Worm (Caenorhabditis elegans) whole organism, L2 larva: ENCODE results near the gene T02C12.5.

Source experiments
- F13H6.1 ChIP-seq: sonication (generic microtip); optimal IDR thresholded peaks from 2 replicates; lab custom pipeline; 2016; ENCODE audit warnings: missing genetic modification characterization, missing compliant biosample characterization
- dmd-4 ChIP-seq: sonication (generic microtip); optimal IDR thresholded peaks from 2 replicates; lab custom pipeline; 2017; ENCODE audit warnings: missing biosample characterization, missing genetic modification characterization
- lin-13 ChIP-seq: fragments of 150-350 bp; optimal IDR thresholded peaks from 2 replicates; lab custom pipeline; 2014; ENCODE audit warnings: missing biosample characterization, missing genetic modification reagents, missing genetic modification characterization
- nhr-6 ChIP-seq: fragments of 150-350 bp; optimal IDR thresholded peaks from 2 replicates; lab custom pipeline; 2014; ENCODE audit warnings: missing biosample characterization, missing genetic modification characterization
- peb-1 ChIP-seq: fragments of 150-350 bp; optimal IDR thresholded peaks from 2 replicates; lab custom pipeline; 2014; ENCODE audit warnings: missing biosample characterization, missing genetic modification characterization

DNA sequence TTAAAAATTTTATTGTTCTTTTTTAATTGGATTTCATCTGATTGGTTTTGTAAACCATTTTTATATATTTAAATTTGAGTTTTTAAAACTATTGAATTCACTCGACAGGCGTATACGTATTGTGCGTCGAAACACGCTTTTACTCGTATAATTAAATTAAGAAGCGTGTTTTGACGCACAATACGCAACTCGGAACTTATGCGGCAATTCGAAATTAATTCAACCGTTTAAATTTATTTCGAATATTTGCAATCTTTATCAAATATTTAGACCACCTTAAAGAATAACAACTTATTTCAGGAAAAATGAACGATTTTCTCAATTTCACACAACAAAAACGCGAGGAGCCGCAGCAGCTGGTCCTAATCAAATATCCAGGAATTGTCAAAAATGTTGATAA, 6.1 kb downstream of the T02C12.5 start, which contains the start of gene tftc-5:
- TF ChIP-seq nhr-6 (tag; lab: Kevin White, UChicago), result no peak
- no peak for TF ChIP-seq F13H6.1 (tag; lab: Kevin White, UChicago)
- TF ChIP-seq dmd-4 (tag; lab: Kevin White, UChicago), result no peak
- no peak for TF ChIP-seq peb-1 (tag; lab: Kevin White, UChicago)
- no peak for TF ChIP-seq lin-13 (GFP tag; lab: Kevin White, UChicago)
